Fruit fly (Drosophila melanogaster) whole organism, embryonic: ENCODE measurements around the gene Tis11.
A peak's percentile ranks its signal among the peaks of the same experiment; 100 is the strongest.

Experiments used
- CG10147 ChIP-seq: fragments of 200-800 bp; sonication (Bioruptor generic); optimal IDR thresholded peaks from 2 replicates; lab custom pipeline; 2019; ENCODE audit warnings: missing biosample characterization, mild to moderate bottlenecking, missing genetic modification characterization, moderate library complexity
- CG10274 ChIP-seq: fragments of 200-800 bp; sonication (Bioruptor generic); optimal IDR thresholded peaks from 3 replicates; lab custom pipeline; 2017; ENCODE audit warnings: missing biosample characterization, mild to moderate bottlenecking, missing genetic modification characterization
- CG10959 ChIP-seq: fragments of 200-800 bp; sonication (Bioruptor generic); IDR thresholded peaks from 2 replicates; pipeline ENCODE4 v1.3.6; 2022; ENCODE audit warnings: missing biosample characterization, missing genetic modification characterization
- CG11696 ChIP-seq: fragments of 200-800 bp; sonication (Bioruptor generic); IDR thresholded peaks from 2 replicates; pipeline ENCODE4 v1.3.6; 2022; ENCODE audit warnings: missing biosample characterization, missing genetic modification characterization
- CG13287 ChIP-seq: fragments of 200-800 bp; sonication (Bioruptor generic); IDR thresholded peaks from 2 replicates; pipeline ENCODE4 v1.3.6; 2022; ENCODE audit warnings: missing biosample characterization, missing genetic modification characterization; ENCODE audit not compliant: partially characterized antibody
- CG13775 ChIP-seq: fragments of 200-800 bp; sonication (Bioruptor generic); optimal IDR thresholded peaks from 3 replicates; lab custom pipeline; 2017; ENCODE audit warnings: missing biosample characterization, mild to moderate bottlenecking, missing genetic modification characterization
- CG15514 ChIP-seq: fragments of 200-800 bp; sonication (Bioruptor generic); optimal IDR thresholded peaks from 3 replicates; lab custom pipeline; 2017; ENCODE audit warnings: missing biosample characterization, missing genetic modification characterization, mild to moderate bottlenecking, moderate library complexity, missing genetic modification reagents
- CG18011 ChIP-seq: fragments of 200-800 bp; sonication (Bioruptor generic); optimal IDR thresholded peaks from 2 replicates; lab custom pipeline; 2017; ENCODE audit warnings: missing biosample characterization, missing genetic modification characterization, mild to moderate bottlenecking, moderate library complexity, missing genotype
- CG18599 ChIP-seq: fragments of 200-800 bp; sonication (Bioruptor generic); optimal IDR thresholded peaks from 3 replicates; lab custom pipeline; 2017; ENCODE audit warnings: missing biosample characterization, missing genetic modification characterization, mild to moderate bottlenecking, moderate library complexity, missing genetic modification reagents
- CG32767 ChIP-seq: fragments of 200-800 bp; sonication (Bioruptor generic); IDR thresholded peaks from 2 replicates; pipeline ENCODE4 v1.3.6; 2022; ENCODE audit warnings: missing biosample characterization, missing genetic modification characterization
- CG33557 ChIP-seq: fragments of 200-800 bp; sonication (Bioruptor generic); optimal IDR thresholded peaks from 2 replicates; lab custom pipeline; 2019; ENCODE audit warnings: missing biosample characterization, mild to moderate bottlenecking, missing genetic modification characterization, moderate library complexity
- CG34224 ChIP-seq: fragments of 200-800 bp; sonication (Bioruptor generic); IDR thresholded peaks from 3 replicates; pipeline ENCODE4 v1.3.6; 2022; ENCODE audit warnings: missing biosample characterization, missing genetic modification characterization; ENCODE audit not compliant: partially characterized antibody
- CG4424 ChIP-seq: fragments of 200-800 bp; sonication (Bioruptor generic); optimal IDR thresholded peaks from 3 replicates; lab custom pipeline; 2016; ENCODE audit warnings: missing biosample characterization, missing genetic modification characterization
- CG6854 ChIP-seq: fragments of 200-800 bp; sonication (Bioruptor generic); optimal IDR thresholded peaks from 3 replicates; lab custom pipeline; 2017; ENCODE audit warnings: missing biosample characterization, mild to moderate bottlenecking, missing genetic modification characterization
- Dip3 ChIP-seq: fragments of 200-800 bp; sonication (Bioruptor generic); optimal IDR thresholded peaks from 3 replicates; lab custom pipeline; 2016; ENCODE audit warnings: missing biosample characterization, missing genetic modification characterization
- Dp ChIP-seq: fragments of 200-800 bp; sonication (Bioruptor generic); optimal IDR thresholded peaks from 2 replicates; lab custom pipeline; 2018; ENCODE audit warnings: missing biosample characterization, mild to moderate bottlenecking, missing genetic modification characterization, moderate library complexity
- Gsc ChIP-seq: fragments of 200-800 bp; sonication (Bioruptor generic); IDR thresholded peaks from 2 replicates; pipeline ENCODE4 v1.3.6; 2022; ENCODE audit warnings: missing biosample characterization, missing genetic modification characterization
- HLH54F ChIP-seq: fragments of 200-800 bp; sonication (Bioruptor generic); optimal IDR thresholded peaks from 3 replicates; lab custom pipeline; 2016; ENCODE audit warnings: missing biosample characterization, missing genetic modification characterization
- Hand ChIP-seq: fragments of 200-800 bp; sonication (Bioruptor generic); optimal IDR thresholded peaks from 2 replicates; lab custom pipeline; 2017; ENCODE audit warnings: mild to moderate bottlenecking, missing biosample characterization, missing genetic modification reagents, missing genetic modification characterization
- Hmr ChIP-seq: fragments of 200-800 bp; sonication (Bioruptor generic); optimal IDR thresholded peaks from 3 replicates; lab custom pipeline; 2017; ENCODE audit warnings: mild to moderate bottlenecking, missing biosample characterization, missing genetic modification reagents, missing genetic modification characterization
- Lim3 ChIP-seq: fragments of 200-800 bp; sonication (Bioruptor generic); IDR thresholded peaks from 2 replicates; pipeline ENCODE4 v1.3.6; 2022; ENCODE audit warnings: missing biosample characterization, missing genetic modification characterization
- Mad ChIP-seq: fragments of 200-800 bp; sonication (Bioruptor generic); optimal IDR thresholded peaks from 2 replicates; lab custom pipeline; 2016; ENCODE audit warnings: missing biosample characterization, missing genetic modification characterization
- NC2α ChIP-seq: fragments of 200-800 bp; sonication (Bioruptor generic); optimal IDR thresholded peaks from 2 replicates; lab custom pipeline; 2016; ENCODE audit warnings: missing biosample characterization, missing genetic modification characterization
- NFAT ChIP-seq: fragments of 200-800 bp; sonication (Bioruptor generic); IDR thresholded peaks from 2 replicates; pipeline ENCODE4 v1.3.6; 2022; ENCODE audit warnings: missing biosample characterization, missing genetic modification characterization
- Neu2 ChIP-seq: fragments of 200-800 bp; sonication (Bioruptor generic); optimal IDR thresholded peaks from 3 replicates; lab custom pipeline; 2016; ENCODE audit warnings: missing biosample characterization, missing genetic modification characterization, borderline replicate concordance
- Sry-β ChIP-seq: fragments of 200-800 bp; sonication (Bioruptor generic); optimal IDR thresholded peaks from 2 replicates; lab custom pipeline; 2018; ENCODE audit warnings: missing biosample characterization, mild to moderate bottlenecking, missing genetic modification characterization, moderate library complexity
- Vsx1 ChIP-seq: fragments of 200-800 bp; sonication (Bioruptor generic); optimal IDR thresholded peaks from 2 replicates; lab custom pipeline; 2017; ENCODE audit warnings: missing biosample characterization, mild to moderate bottlenecking, missing genetic modification characterization, missing genetic modification reagents
- Xrp1 ChIP-seq: fragments of 200-800 bp; sonication (Bioruptor generic); IDR thresholded peaks from 2 replicates; pipeline ENCODE4 v1.3.6; 2022; ENCODE audit warnings: missing biosample characterization, missing genetic modification characterization
- ara ChIP-seq: fragments of 200-800 bp; sonication (Bioruptor generic); IDR thresholded peaks from 2 replicates; pipeline ENCODE4 v1.3.6; 2022; ENCODE audit warnings: missing biosample characterization, missing genetic modification characterization
- bab2 ChIP-seq: fragments of 200-800 bp; sonication (Bioruptor generic); optimal IDR thresholded peaks from 2 replicates; lab custom pipeline; 2016; ENCODE audit warnings: missing biosample characterization, missing genetic modification characterization
- bowl ChIP-seq: fragments of 200-800 bp; sonication (Bioruptor generic); IDR thresholded peaks from 2 replicates; pipeline ENCODE4 v1.3.6; 2022; ENCODE audit warnings: missing biosample characterization, missing genetic modification characterization
- ci ChIP-seq: fragments of 200-800 bp; sonication (Bioruptor generic); IDR thresholded peaks from 3 replicates; pipeline ENCODE4 v1.3.6; 2022; ENCODE audit warnings: missing biosample characterization, missing genetic modification characterization
- crol ChIP-seq: fragments of 200-800 bp; sonication (Bioruptor generic); IDR thresholded peaks from 2 replicates; pipeline ENCODE4 v1.3.6; 2022; ENCODE audit warnings: missing biosample characterization, missing genetic modification characterization
- danr ChIP-seq: fragments of 200-800 bp; sonication (Bioruptor generic); IDR thresholded peaks from 2 replicates; pipeline ENCODE4 v1.3.6; 2022; ENCODE audit warnings: missing biosample characterization, missing genetic modification characterization
- dpn ChIP-seq, 2 experiments: fragments of 200-800 bp; sonication (Bioruptor generic); optimal IDR thresholded peaks; 3 replicates each; lab custom pipeline; 2016; ENCODE audit warnings: missing biosample characterization in 2 of 2, missing genetic modification characterization in 2 of 2
- eve ChIP-seq, 2 experiments: fragments of >200 bp; optimal IDR thresholded peaks; 2 replicates each; lab custom pipeline; 2017; ENCODE audit warnings: missing biosample characterization in 2 of 2, missing genetic modification characterization in 2 of 2
- fu2 ChIP-seq: fragments of 200-800 bp; sonication (Bioruptor generic); optimal IDR thresholded peaks from 2 replicates; lab custom pipeline; 2016; ENCODE audit warnings: missing biosample characterization, missing genetic modification characterization
- gce ChIP-seq: fragments of 200-800 bp; sonication (Bioruptor generic); IDR thresholded peaks from 3 replicates; pipeline ENCODE4 v1.3.6; 2022; ENCODE audit warnings: missing biosample characterization, missing genetic modification characterization
- grn ChIP-seq: fragments of 200-800 bp; sonication (Bioruptor generic); optimal IDR thresholded peaks from 3 replicates; lab custom pipeline; 2017; ENCODE audit warnings: missing biosample characterization, missing genetic modification characterization
- kay ChIP-seq: fragments of 200-800 bp; sonication (Bioruptor generic); optimal IDR thresholded peaks from 2 replicates; lab custom pipeline; 2016; ENCODE audit warnings: missing biosample characterization, missing genetic modification characterization
- mirr ChIP-seq: fragments of 200-800 bp; sonication (Bioruptor generic); optimal IDR thresholded peaks from 3 replicates; lab custom pipeline; 2018; ENCODE audit warnings: missing biosample characterization, mild to moderate bottlenecking, missing genetic modification characterization
- slou ChIP-seq: fragments of 200-800 bp; sonication (Bioruptor generic); optimal IDR thresholded peaks from 3 replicates; lab custom pipeline; 2016; ENCODE audit warnings: missing biosample characterization, missing genetic modification characterization
- sna ChIP-seq: fragments of 200-800 bp; sonication (Bioruptor generic); IDR thresholded peaks from 2 replicates; pipeline ENCODE4 v1.3.6; 2022; ENCODE audit warnings: missing biosample characterization, missing genetic modification characterization; ENCODE audit not compliant: partially characterized antibody
- tna ChIP-seq: fragments of 200-800 bp; sonication (Bioruptor generic); IDR thresholded peaks from 2 replicates; pipeline ENCODE4 v1.3.6; 2022; ENCODE audit warnings: missing biosample characterization, missing genetic modification characterization; ENCODE audit not compliant: partially characterized antibody
- tx ChIP-seq: fragments of 200-800 bp; sonication (Bioruptor generic); optimal IDR thresholded peaks from 2 replicates; lab custom pipeline; 2016; ENCODE audit warnings: missing biosample characterization, missing genetic modification characterization
- usp ChIP-seq: fragments of >200 bp; optimal IDR thresholded peaks from 2 replicates; lab custom pipeline; 2017; ENCODE audit warnings: missing biosample characterization, missing genetic modification characterization
- yki ChIP-seq: fragments of >200 bp; optimal IDR thresholded peaks from 3 replicates; lab custom pipeline; 2018
- zen ChIP-seq: fragments of 200-800 bp; sonication (Bioruptor generic); optimal IDR thresholded peaks from 3 replicates; lab custom pipeline; 2018; ENCODE audit warnings: missing biosample characterization, mild to moderate bottlenecking, missing genetic modification characterization, moderate library complexity
- zfh2 ChIP-seq: fragments of 200-800 bp; sonication (Bioruptor generic); optimal IDR thresholded peaks from 2 replicates; lab custom pipeline; 2016; ENCODE audit warnings: missing biosample characterization, missing genetic modification characterization

Gene Tis11

dm6 chrX:12631317-12632156 is 27.7 kb upstream of the Tis11 start, which contains the start of gene Tomosyn (continued):
- TF ChIP-seq tna (GFP tag; lab: Robert Waterston, UW): peak; percentile 54; the same call in 1 of the 2 replicates
- peak; percentile 7 for TF ChIP-seq Mad (GFP tag; lab: Kevin White, UChicago)
- no peak for TF ChIP-seq mirr
- no peak for TF ChIP-seq CG10274 (GFP tag; lab: Kevin White, UChicago)
- peak; percentile 27; the same call in 1 of the 2 replicates for TF ChIP-seq Xrp1 (GFP tag; lab: Robert Waterston, UW)
- TF ChIP-seq zen (tag; lab: Kevin White, UChicago): peak; percentile 20
- peak; percentile 13 for TF ChIP-seq bab2
- TF ChIP-seq NC2α (GFP tag; lab: Kevin White, UChicago): no peak
- TF ChIP-seq danr: no peak
- TF ChIP-seq gce (GFP tag; lab: Robert Waterston, UW): no peak
- no peak for TF ChIP-seq tx (GFP tag; lab: Kevin White, UChicago)
- no peak for TF ChIP-seq eve (GFP tag; optimal IDR thresholded peaks at IDR 0.05; lab: Kevin White, UChicago)
- TF ChIP-seq CG33557: peak; percentile 13
- TF ChIP-seq CG6854: no peak
- TF ChIP-seq dpn (GFP tag; optimal IDR thresholded peaks at IDR 0.05; lab: Kevin White, UChicago): peak; percentile 10 to 39
- TF ChIP-seq CG4424 (GFP tag; lab: Kevin White, UChicago): peak; percentile 22
- TF ChIP-seq Sry-β (GFP tag; lab: Kevin White, UChicago): no peak
- no peak for TF ChIP-seq bowl
- no peak for TF ChIP-seq CG32767 (GFP tag; lab: Robert Waterston, UW)
- TF ChIP-seq CG13287 (GFP tag; lab: Robert Waterston, UW): peak; percentile 82
- TF ChIP-seq CG18599 (GFP tag; lab: Kevin White, UChicago): peak; percentile 49
- peak; percentile 41; the same call in 2 of the 3 replicates for TF ChIP-seq ci (GFP tag; lab: Robert Waterston, UW)
- no peak for TF ChIP-seq Hand (GFP tag; lab: Kevin White, UChicago)
- TF ChIP-seq NFAT (GFP tag; lab: Robert Waterston, UW): no peak
- TF ChIP-seq Vsx1 (GFP tag; lab: Kevin White, UChicago): no peak
- TF ChIP-seq Gsc (GFP tag; lab: Robert Waterston, UW): no peak
- TF ChIP-seq HLH54F: no peak
- TF ChIP-seq zfh2 (GFP tag; lab: Kevin White, UChicago): peak; percentile 46
- 0 out of 2 replicates have a peak, but pooled peaks have one; percentile 52 for TF ChIP-seq sna (GFP tag; lab: Robert Waterston, UW)
- no peak for TF ChIP-seq Neu2 (GFP tag; lab: Kevin White, UChicago)
- TF ChIP-seq Hmr (GFP tag; lab: Kevin White, UChicago): peak; percentile 48
- no peak for TF ChIP-seq slou (GFP tag; lab: Kevin White, UChicago)
- TF ChIP-seq grn: peak; percentile 12
- TF ChIP-seq CG15514 (GFP tag; lab: Kevin White, UChicago): peak; percentile 36
- TF ChIP-seq CG13775 (GFP tag; lab: Kevin White, UChicago): peak; percentile 26
- TF ChIP-seq CG18011 (GFP tag; lab: Kevin White, UChicago): peak; percentile 20
- 0 out of 2 replicates have a peak, but pooled peaks have one; percentile 11 for TF ChIP-seq ara (GFP tag; lab: Robert Waterston, UW)
- peak; percentile 24 for TF ChIP-seq Dip3 (GFP tag; lab: Kevin White, UChicago)
- no peak for TF ChIP-seq Lim3
- TF ChIP-seq kay (GFP tag; lab: Kevin White, UChicago): no peak
- no peak for TF ChIP-seq yki (lab: Kevin White, UChicago)
- TF ChIP-seq crol (GFP tag; lab: Robert Waterston, UW): peak; percentile 84
- peak; percentile 43 for TF ChIP-seq Dp
- peak; percentile 12 for TF ChIP-seq CG10147 (GFP tag; lab: Kevin White, UChicago)
- TF ChIP-seq fu2 (GFP tag; lab: Kevin White, UChicago): peak; percentile 2
- no peak for TF ChIP-seq CG10959
- TF ChIP-seq CG11696: no peak
- no peak for TF ChIP-seq usp
- peak; percentile 78 for TF ChIP-seq CG34224 (GFP tag; lab: Robert Waterston, UW)
